Fruit fly (Drosophila melanogaster): ENCODE data around the gene CG14717.

Gene CG14717

dm6 chr3R:11673955-11674663, 22.2 kb upstream of the CG14717 start, which contains the start of gene CG14715 (continued):
- 0 out of 2 replicates have a peak, but pooled peaks have one; percentile 14 for TF ChIP-seq Rx (GFP tag; IDR thresholded peaks at IDR 0.05)
- peak; percentile 37 for TF ChIP-seq pum (GFP tag; optimal IDR thresholded peaks at IDR 0.05)
- TF ChIP-seq gcm (GFP tag; optimal IDR thresholded peaks at IDR 0.05): peak; percentile 23
- TF ChIP-seq CG17912 (GFP tag; optimal IDR thresholded peaks at IDR 0.05): no peak
- TF ChIP-seq HmgD (GFP tag; optimal IDR thresholded peaks at IDR 0.05): peak; percentile 32
- no peak for TF ChIP-seq CG7745 (tag; optimal IDR thresholded peaks at IDR 0.05)
- peak; percentile 54; the same call in 1 of the 2 replicates for TF ChIP-seq sob (GFP tag; IDR thresholded peaks at IDR 0.05)
- TF ChIP-seq CG17829 (tag; optimal IDR thresholded peaks at IDR 0.05): peak; percentile 28
- no peak for TF ChIP-seq rib (GFP tag; IDR thresholded peaks at IDR 0.05)
- peak; percentile 48 for TF ChIP-seq CG7839 (tag; optimal IDR thresholded peaks at IDR 0.05)
- TF ChIP-seq CG7556 (GFP tag; optimal IDR thresholded peaks at IDR 0.05): peak; percentile 7
- peak; percentile 65 for TF ChIP-seq CG17802 (tag; optimal IDR thresholded peaks at IDR 0.05)
- TF ChIP-seq exex (tag; optimal IDR thresholded peaks at IDR 0.05): peak; percentile 10
- no peak for TF ChIP-seq CG4360 (GFP tag; IDR thresholded peaks at IDR 0.05)
- TF ChIP-seq CG4617 (GFP tag; optimal IDR thresholded peaks at IDR 0.05; ENCODE audit: borderline replicate concordance): peak; percentile 68
- peak; percentile 39 for TF ChIP-seq zfh2 (GFP tag; optimal IDR thresholded peaks at IDR 0.05)
- TF ChIP-seq row (GFP tag; IDR thresholded peaks at IDR 0.05): peak; percentile 82
- peak in 1 of 3 experiments; percentile 51 for TF ChIP-seq lola (GFP tag; optimal IDR thresholded peaks at IDR 0.05)
- peak; percentile 94 for TF ChIP-seq E2f2 (GFP tag; IDR thresholded peaks at IDR 0.05)
- TF ChIP-seq CG8388 (GFP tag; optimal IDR thresholded peaks at IDR 0.05): peak; percentile 34
- peak; percentile 41 for TF ChIP-seq CG15696 (tag; optimal IDR thresholded peaks at IDR 0.05)
- TF ChIP-seq HLH54F (GFP tag; optimal IDR thresholded peaks at IDR 0.05): peak; percentile 4
- TF ChIP-seq CG3065 (GFP tag; optimal IDR thresholded peaks at IDR 0.05): no peak
- peak; percentile 53 for TF ChIP-seq chn (GFP tag; optimal IDR thresholded peaks at IDR 0.05)
- peak; percentile 58 for TF ChIP-seq CG2712 (tag; optimal IDR thresholded peaks at IDR 0.05)
- TF ChIP-seq Dad (GFP tag; optimal IDR thresholded peaks at IDR 0.05): peak; percentile 29
- TF ChIP-seq Ssrp (tag; optimal IDR thresholded peaks at IDR 0.05): peak; percentile 47
- peak; percentile 42 for TF ChIP-seq Hr3 (GFP tag; optimal IDR thresholded peaks at IDR 0.05)
- peak; percentile 3 for TF ChIP-seq Fer3 (tag; optimal IDR thresholded peaks at IDR 0.05)
- peak; percentile 17 for TF ChIP-seq CG8924 (tag; optimal IDR thresholded peaks at IDR 0.05)
- 0 out of 2 replicates have a peak, but pooled peaks have one; percentile 19 for TF ChIP-seq al (GFP tag; IDR thresholded peaks at IDR 0.05)
- TF ChIP-seq YL-1 (GFP tag; optimal IDR thresholded peaks at IDR 0.05): peak; percentile 67
- no peak for TF ChIP-seq odd (GFP tag; optimal IDR thresholded peaks at IDR 0.05)
- peak; percentile 35 for TF ChIP-seq CG9817 (tag; optimal IDR thresholded peaks at IDR 0.05)
- peak; percentile 5 for TF ChIP-seq dmrt99B (tag; optimal IDR thresholded peaks at IDR 0.05)
- no peak for TF ChIP-seq CG3838 (GFP tag; optimal IDR thresholded peaks at IDR 0.05)
- no peak for TF ChIP-seq Lim3 (GFP tag; IDR thresholded peaks at IDR 0.05)
- peak; percentile 49 for TF ChIP-seq MESR4 (GFP tag; optimal IDR thresholded peaks at IDR 0.05)
- TF ChIP-seq MBD-R2 (GFP tag; IDR thresholded peaks at IDR 0.05): peak; percentile 67
- peak; percentile 52; the same call in 1 of the 2 replicates for TF ChIP-seq GATAe (GFP tag; conservative IDR thresholded peaks at IDR 0.05)
- peak; percentile 9 for TF ChIP-seq CG12236 (GFP tag; optimal IDR thresholded peaks at IDR 0.05)
- peak; percentile 55; the same call in 1 of the 2 replicates for TF ChIP-seq Rfx (GFP tag; IDR thresholded peaks at IDR 0.05)
- no peak for TF ChIP-seq Lpt (GFP tag; optimal IDR thresholded peaks at IDR 0.05)
- peak; percentile 53; the same call in 1 of the 4 replicates for TF ChIP-seq Gug (GFP tag; IDR thresholded peaks at IDR 0.05)
- peak; percentile 70 for TF ChIP-seq vvl (GFP tag; IDR thresholded peaks at IDR 0.05)
- TF ChIP-seq pita (GFP tag; optimal IDR thresholded peaks at IDR 0.05): no peak
- TF ChIP-seq Abd-B (GFP tag; optimal IDR thresholded peaks at IDR 0.05): peak; percentile 59
- peak; percentile 48; the same call in 2 of the 3 replicates for TF ChIP-seq dysf (GFP tag; IDR thresholded peaks at IDR 0.05)
- TF ChIP-seq pnt (GFP tag; optimal IDR thresholded peaks at IDR 0.05): peak; percentile 55
